Fruit fly (Drosophila melanogaster) whole organism, embryonic: ENCODE data around the gene CG32708.

Source experiments
- CG11695 ChIP-seq: fragments of 200-800 bp; sonication (Bioruptor generic); IDR thresholded peaks from 3 replicates; pipeline ENCODE4 v1.3.6; 2022; ENCODE audit warnings: missing biosample characterization, missing genetic modification characterization
- CG11723 ChIP-seq: fragments of 200-800 bp; sonication (Bioruptor generic); optimal IDR thresholded peaks from 2 replicates; lab custom pipeline; 2017; ENCODE audit warnings: missing biosample characterization, mild to moderate bottlenecking, missing genetic modification characterization
- CG13123 ChIP-seq: fragments of 200-800 bp; sonication (Bioruptor generic); optimal IDR thresholded peaks from 2 replicates; lab custom pipeline; 2016; ENCODE audit warnings: missing biosample characterization, missing genetic modification characterization
- CG13287 ChIP-seq: fragments of 200-800 bp; sonication (Bioruptor generic); IDR thresholded peaks from 2 replicates; pipeline ENCODE4 v1.3.6; 2022; ENCODE audit warnings: missing biosample characterization, missing genetic modification characterization; ENCODE audit not compliant: partially characterized antibody
- CG13296 ChIP-seq: fragments of 200-800 bp; sonication (Bioruptor generic); optimal IDR thresholded peaks from 3 replicates; lab custom pipeline; 2018; ENCODE audit warnings: missing biosample characterization, mild to moderate bottlenecking, missing genetic modification characterization
- CG13775 ChIP-seq: fragments of 200-800 bp; sonication (Bioruptor generic); optimal IDR thresholded peaks from 3 replicates; lab custom pipeline; 2017; ENCODE audit warnings: missing biosample characterization, mild to moderate bottlenecking, missing genetic modification characterization
- CG13894 ChIP-seq: fragments of 200-800 bp; sonication (Bioruptor generic); optimal IDR thresholded peaks from 3 replicates; lab custom pipeline; 2018; ENCODE audit warnings: missing biosample characterization, mild to moderate bottlenecking, missing genetic modification characterization, moderate library complexity
- CG14710 ChIP-seq: fragments of 200-800 bp; sonication (Bioruptor generic); optimal IDR thresholded peaks from 3 replicates; lab custom pipeline; 2019; ENCODE audit warnings: missing biosample characterization, mild to moderate bottlenecking, missing genetic modification characterization, moderate library complexity
- CG1647 ChIP-seq: fragments of 200-800 bp; sonication (Bioruptor generic); optimal IDR thresholded peaks from 3 replicates; lab custom pipeline; 2016; ENCODE audit warnings: missing biosample characterization, missing genetic modification characterization
- CG17385 ChIP-seq: fragments of 200-800 bp; sonication (Bioruptor generic); optimal IDR thresholded peaks from 3 replicates; lab custom pipeline; 2018; ENCODE audit warnings: missing biosample characterization, mild to moderate bottlenecking, missing genetic modification characterization
- CG2678 ChIP-seq: fragments of 200-800 bp; sonication (Bioruptor generic); optimal IDR thresholded peaks from 3 replicates; lab custom pipeline; 2019; ENCODE audit warnings: missing biosample characterization, mild to moderate bottlenecking, missing genetic modification characterization, moderate library complexity
- CG3407 ChIP-seq: fragments of 200-800 bp; sonication (Bioruptor generic); optimal IDR thresholded peaks from 2 replicates; lab custom pipeline; 2018; ENCODE audit warnings: missing biosample characterization, mild to moderate bottlenecking, missing genetic modification characterization
- CG34376 ChIP-seq: fragments of 200-800 bp; sonication (Bioruptor generic); optimal IDR thresholded peaks from 2 replicates; lab custom pipeline; 2018; ENCODE audit warnings: missing biosample characterization, mild to moderate bottlenecking, missing genetic modification characterization
- CG4707 ChIP-seq: fragments of 200-800 bp; sonication (Bioruptor generic); optimal IDR thresholded peaks from 2 replicates; lab custom pipeline; 2018; ENCODE audit warnings: missing biosample characterization, mild to moderate bottlenecking, missing genetic modification characterization, moderate library complexity
- CG4730 ChIP-seq: fragments of 200-800 bp; sonication (Bioruptor generic); IDR thresholded peaks from 2 replicates; pipeline ENCODE4 v1.3.6; 2022; ENCODE audit warnings: missing biosample characterization, missing genetic modification characterization
- CG5245 ChIP-seq: fragments of 200-800 bp; sonication (Bioruptor generic); optimal IDR thresholded peaks from 3 replicates; lab custom pipeline; 2016; ENCODE audit warnings: missing biosample characterization, missing genetic modification characterization
- CG6854 ChIP-seq: fragments of 200-800 bp; sonication (Bioruptor generic); optimal IDR thresholded peaks from 3 replicates; lab custom pipeline; 2017; ENCODE audit warnings: missing biosample characterization, mild to moderate bottlenecking, missing genetic modification characterization
- CG7786 ChIP-seq: fragments of 200-800 bp; sonication (Bioruptor generic); optimal IDR thresholded peaks from 2 replicates; lab custom pipeline; 2016; ENCODE audit warnings: missing biosample characterization, missing genetic modification characterization
- Chrac-16 ChIP-seq: fragments of 200-800 bp; sonication (Bioruptor generic); optimal IDR thresholded peaks from 3 replicates; lab custom pipeline; 2016; ENCODE audit warnings: missing biosample characterization, missing genetic modification characterization
- CrebB ChIP-seq: fragments of 200-800 bp; sonication (Bioruptor generic); optimal IDR thresholded peaks from 3 replicates; lab custom pipeline; 2018; ENCODE audit warnings: missing biosample characterization, mild to moderate bottlenecking, missing genetic modification characterization
- Deaf1 ChIP-seq: fragments of 200-800 bp; optimal IDR thresholded peaks from 3 replicates; lab custom pipeline; 2019; ENCODE audit warnings: missing biosample characterization, mild to moderate bottlenecking, missing genetic modification characterization, moderate library complexity
- Dip3 ChIP-seq: fragments of 200-800 bp; sonication (Bioruptor generic); optimal IDR thresholded peaks from 3 replicates; lab custom pipeline; 2016; ENCODE audit warnings: missing biosample characterization, missing genetic modification characterization
- Dll ChIP-seq: fragments of 200-800 bp; sonication (Bioruptor generic); IDR thresholded peaks from 4 replicates; pipeline ENCODE4 v1.3.6; 2022; ENCODE audit warnings: missing biosample characterization, missing genetic modification characterization; ENCODE audit not compliant: partially characterized antibody
- HHEX ChIP-seq: fragments of 200-800 bp; sonication (Bioruptor generic); optimal IDR thresholded peaks from 3 replicates; lab custom pipeline; 2017; ENCODE audit warnings: missing biosample characterization, mild to moderate bottlenecking, missing genetic modification characterization, missing genetic modification reagents
- Hsf ChIP-seq: fragments of 200-800 bp; sonication (Bioruptor generic); optimal IDR thresholded peaks from 3 replicates; lab custom pipeline; 2016; ENCODE audit warnings: missing biosample characterization, missing genetic modification characterization
- Lhr ChIP-seq: fragments of 200-800 bp; sonication (Bioruptor generic); optimal IDR thresholded peaks from 3 replicates; lab custom pipeline; 2017; ENCODE audit warnings: mild to moderate bottlenecking, missing biosample characterization, missing genetic modification reagents, missing genetic modification characterization
- MBD-R2 ChIP-seq: fragments of 200-800 bp; sonication (Bioruptor generic); IDR thresholded peaks from 2 replicates; pipeline ENCODE4 v1.3.6; 2022; ENCODE audit warnings: missing biosample characterization, missing genetic modification characterization
- Max ChIP-seq: fragments of 200-800 bp; sonication (Bioruptor generic); optimal IDR thresholded peaks from 2 replicates; lab custom pipeline; 2016; ENCODE audit warnings: missing biosample characterization, mild to moderate bottlenecking, missing genetic modification characterization
- Six4 ChIP-seq: fragments of 200-800 bp; sonication (Bioruptor generic); optimal IDR thresholded peaks from 2 replicates; lab custom pipeline; 2016; ENCODE audit warnings: missing biosample characterization, missing genetic modification characterization
- Spps ChIP-seq: fragments of 200-800 bp; sonication (Bioruptor generic); optimal IDR thresholded peaks from 2 replicates; lab custom pipeline; 2018; ENCODE audit warnings: missing biosample characterization, mild to moderate bottlenecking, missing genetic modification characterization
- Ssrp ChIP-seq: fragments of 200-800 bp; sonication (Bioruptor generic); optimal IDR thresholded peaks from 2 replicates; lab custom pipeline; 2018; ENCODE audit warnings: missing biosample characterization, mild to moderate bottlenecking, missing genetic modification characterization, moderate library complexity
- Tbp ChIP-seq: fragments of >200 bp; optimal IDR thresholded peaks from 2 replicates; lab custom pipeline; 2018; ENCODE audit warnings: missing biosample characterization, missing genetic modification characterization
- ato ChIP-seq: fragments of 200-800 bp; sonication (Bioruptor generic); IDR thresholded peaks from 2 replicates; pipeline ENCODE4 v1.3.6; 2022; ENCODE audit warnings: missing biosample characterization, missing genetic modification characterization; ENCODE audit not compliant: partially characterized antibody
- cad ChIP-seq: fragments of >200 bp; optimal IDR thresholded peaks from 2 replicates; lab custom pipeline; 2017; ENCODE audit warnings: missing biosample characterization, missing genetic modification characterization
- danr ChIP-seq: fragments of 200-800 bp; sonication (Bioruptor generic); IDR thresholded peaks from 2 replicates; pipeline ENCODE4 v1.3.6; 2022; ENCODE audit warnings: missing biosample characterization, missing genetic modification characterization
- dimm ChIP-seq: fragments of 200-800 bp; sonication (Bioruptor generic); IDR thresholded peaks from 2 replicates; pipeline ENCODE4 v1.3.6; 2022; ENCODE audit warnings: missing biosample characterization, missing genetic modification characterization
- gfzf ChIP-seq: fragments of 200-800 bp; sonication (Bioruptor generic); optimal IDR thresholded peaks from 2 replicates; lab custom pipeline; 2016; ENCODE audit warnings: missing biosample characterization, mild to moderate bottlenecking, missing genetic modification characterization, moderate library complexity
- gsb ChIP-seq: fragments of 200-800 bp; sonication (Bioruptor generic); IDR thresholded peaks from 2 replicates; pipeline ENCODE4 v1.3.6; 2022; ENCODE audit warnings: missing biosample characterization, missing genetic modification characterization
- jumu ChIP-seq: fragments of 200-800 bp; sonication (Bioruptor generic); optimal IDR thresholded peaks from 3 replicates; lab custom pipeline; 2016; ENCODE audit warnings: missing biosample characterization, missing genetic modification characterization
- mam ChIP-seq: fragments of 200-800 bp; sonication (Bioruptor generic); optimal IDR thresholded peaks from 3 replicates; lab custom pipeline; 2016; ENCODE audit warnings: missing biosample characterization, missing genetic modification characterization
- nerfin-2 ChIP-seq: fragments of 200-800 bp; sonication (Bioruptor generic); IDR thresholded peaks from 2 replicates; pipeline ENCODE4 v1.3.6; 2022; ENCODE audit warnings: missing biosample characterization, missing genetic modification characterization; ENCODE audit not compliant: partially characterized antibody
- salm ChIP-seq: fragments of 200-800 bp; sonication (Bioruptor generic); optimal IDR thresholded peaks from 2 replicates; lab custom pipeline; 2018; ENCODE audit warnings: missing biosample characterization, mild to moderate bottlenecking, missing genetic modification characterization
- sd ChIP-seq: fragments of 200-800 bp; sonication (Bioruptor generic); optimal IDR thresholded peaks from 3 replicates; lab custom pipeline; 2018; ENCODE audit warnings: missing biosample characterization, mild to moderate bottlenecking, missing genetic modification characterization, moderate library complexity
- seq ChIP-seq: fragments of 200-800 bp; sonication (Bioruptor generic); IDR thresholded peaks from 2 replicates; pipeline ENCODE4 v1.3.6; 2022; ENCODE audit warnings: missing biosample characterization, missing genetic modification characterization
- shn ChIP-seq: fragments of 200-800 bp; sonication (Bioruptor generic); optimal IDR thresholded peaks from 3 replicates; lab custom pipeline; 2016; ENCODE audit warnings: missing biosample characterization, missing genetic modification characterization
- sisA ChIP-seq: fragments of 200-800 bp; sonication (Bioruptor generic); IDR thresholded peaks from 2 replicates; pipeline ENCODE4 v1.3.6; 2022; ENCODE audit warnings: missing biosample characterization, missing genetic modification characterization
- toy ChIP-seq: fragments of 200-800 bp; sonication (Bioruptor generic); IDR thresholded peaks from 2 replicates; pipeline ENCODE4 v1.3.6; 2022; ENCODE audit warnings: missing biosample characterization, missing genetic modification characterization
- unc-4 ChIP-seq: fragments of 200-800 bp; sonication (Bioruptor generic); IDR thresholded peaks from 2 replicates; pipeline ENCODE4 v1.3.6; 2022; ENCODE audit warnings: missing biosample characterization, missing genetic modification characterization; ENCODE audit not compliant: partially characterized antibody
- yki ChIP-seq: fragments of >200 bp; optimal IDR thresholded peaks from 3 replicates; lab custom pipeline; 2018

Gene CG32708

dm6 chrX:9120828-9121754 is 35.4 kb downstream of the CG32708 start (continued):
- no peak for TF ChIP-seq nerfin-2 (GFP tag; lab: Robert Waterston, UW)
- no peak for TF ChIP-seq gfzf (GFP tag; lab: Kevin White, UChicago)
- TF ChIP-seq Max (GFP tag; lab: Kevin White, UChicago), result no peak
- peak; percentile 19 for TF ChIP-seq CG1647 (GFP tag; lab: Kevin White, UChicago)
- peak; percentile 32 for TF ChIP-seq Six4
- peak; percentile 1 for TF ChIP-seq CG4707 (GFP tag; lab: Kevin White, UChicago)
- TF ChIP-seq CG34376 (GFP tag; lab: Kevin White, UChicago), result no peak
- no peak for TF ChIP-seq CrebB (tag; lab: Kevin White, UChicago)
- peak; percentile 67 for TF ChIP-seq CG2678 (tag; lab: Kevin White, UChicago)
- no peak for TF ChIP-seq yki (lab: Kevin White, UChicago)
- no peak for TF ChIP-seq Lhr
- no peak for TF ChIP-seq ato (GFP tag; lab: Robert Waterston, UW)
- no peak for TF ChIP-seq Deaf1 (tag; lab: Kevin White, UChicago)
- no peak for TF ChIP-seq CG13123 (GFP tag; lab: Kevin White, UChicago)
- TF ChIP-seq Dip3, result no peak
- TF ChIP-seq jumu (GFP tag; lab: Kevin White, UChicago), result no peak
- peak; percentile 40; the same call in 1 of the 2 replicates for TF ChIP-seq sisA
- peak; percentile 45 for TF ChIP-seq HHEX (GFP tag; lab: Kevin White, UChicago)
- no peak for TF ChIP-seq seq
- TF ChIP-seq MBD-R2 (GFP tag; lab: Robert Waterston, UW), result no peak
- TF ChIP-seq CG11723 (GFP tag; lab: Kevin White, UChicago), result no peak
- TF ChIP-seq CG7786 (GFP tag; lab: Kevin White, UChicago), result peak; percentile 9
- peak; percentile 57 for TF ChIP-seq CG17385
- TF ChIP-seq CG3407 (GFP tag; lab: Kevin White, UChicago), result no peak
- TF ChIP-seq toy (GFP tag; lab: Robert Waterston, UW), result no peak
- no peak for TF ChIP-seq CG13894 (tag; lab: Kevin White, UChicago)
- TF ChIP-seq Spps (tag; lab: Kevin White, UChicago), result no peak
- TF ChIP-seq Dll, result no peak
- TF ChIP-seq salm (tag; lab: Kevin White, UChicago), result no peak
- peak; percentile 31; the same call in 1 of the 3 replicates for TF ChIP-seq CG11695 (GFP tag; lab: Robert Waterston, UW)
- TF ChIP-seq Hsf (GFP tag; lab: Kevin White, UChicago), result peak; percentile 33
- TF ChIP-seq unc-4 (GFP tag; lab: Robert Waterston, UW), result no peak
- TF ChIP-seq sd, result no peak
- no peak for TF ChIP-seq dimm
- TF ChIP-seq cad (GFP tag; lab: Kevin White, UChicago), result no peak
- peak; percentile 12 for TF ChIP-seq CG13775 (GFP tag; lab: Kevin White, UChicago)
- TF ChIP-seq Ssrp (tag; lab: Kevin White, UChicago), result peak; percentile 23
- no peak for TF ChIP-seq CG5245 (GFP tag; lab: Kevin White, UChicago)
- no peak for TF ChIP-seq Chrac-16 (GFP tag; lab: Kevin White, UChicago)
- peak; percentile 25 for TF ChIP-seq CG13296 (GFP tag; lab: Kevin White, UChicago)
- no peak; the same call in 1 of the 2 replicates for TF ChIP-seq CG4730
- no peak for TF ChIP-seq gsb (GFP tag; lab: Robert Waterston, UW)
- TF ChIP-seq CG14710 (tag; lab: Kevin White, UChicago), result peak; percentile 41
- TF ChIP-seq mam (GFP tag; lab: Kevin White, UChicago), result peak; percentile 47
- no peak for TF ChIP-seq CG13287 (GFP tag; lab: Robert Waterston, UW)
- TF ChIP-seq CG6854, result peak; percentile 18
- no peak for TF ChIP-seq danr (GFP tag; lab: Robert Waterston, UW)
- no peak for TF ChIP-seq shn (GFP tag; lab: Kevin White, UChicago)
- TF ChIP-seq Tbp, result no peak
